Worm (Caenorhabditis elegans): ENCODE measurements around the gene lgc-29.

The lgc-29 gene

DNA sequence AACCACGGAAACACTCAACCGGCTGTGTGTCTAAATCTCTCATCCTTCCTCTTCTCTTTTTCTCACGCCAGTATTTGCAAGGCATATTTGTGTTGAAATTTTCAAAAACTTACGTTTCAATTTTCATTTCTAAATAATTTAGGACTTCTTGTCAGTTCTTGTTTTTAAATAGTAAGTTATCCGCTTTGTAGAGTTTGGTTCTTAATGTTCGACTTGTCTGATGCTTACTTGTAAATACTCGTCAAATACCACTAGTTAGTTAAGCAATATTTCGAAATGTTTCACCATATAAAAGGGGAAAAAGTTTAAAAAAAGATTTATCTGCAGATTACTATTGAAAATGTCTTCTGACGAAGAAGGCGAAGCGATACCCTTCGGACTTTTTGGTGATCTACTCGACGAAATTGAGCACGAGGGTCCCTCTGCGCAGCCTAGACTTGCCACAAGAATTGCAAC is 25.7 kb downstream of the lgc-29 start, which contains the start of gene Y45G5AM.3:
Gene Y45G5AM.3, plus strand, starts transcription at position 51 of the 456 bp plus-strand sequence.
- TF ChIP-seq elt-2 (tag; optimal IDR thresholded peaks at IDR 0.05) (no peak), sox-4 (tag; optimal IDR thresholded peaks at IDR 0.05) (no peak), mec-3 (tag; optimal IDR thresholded peaks at IDR 0.05; ENCODE audit: borderline replicate concordance) (no peak), unc-86 (tag; optimal IDR thresholded peaks at IDR 0.05) (no peak), pax-1 (tag; optimal IDR thresholded peaks at IDR 0.05) (no peak), fkh-10 (GFP tag; optimal IDR thresholded peaks at IDR 0.05) (no peak), K02D7.2 (tag; optimal IDR thresholded peaks at IDR 0.05) (no peak), ceh-14 (tag; optimal IDR thresholded peaks at IDR 0.05) (no peak), zip-5 (tag; optimal IDR thresholded peaks at IDR 0.05) (no peak), Y22D7AL.16 (tag; optimal IDR thresholded peaks at IDR 0.05) (no peak), ceh-22 (tag; optimal IDR thresholded peaks at IDR 0.05) (no peak), F13H6.1 (tag; optimal IDR thresholded peaks at IDR 0.05) (no peak), ceh-24 (tag; optimal IDR thresholded peaks at IDR 0.05) (no peak), dmd-4 (tag; optimal IDR thresholded peaks at IDR 0.05; ENCODE audit: borderline replicate concordance) (no peak), elt-4 (tag; optimal IDR thresholded peaks at IDR 0.05) (no peak), lim-6 (tag; optimal IDR thresholded peaks at IDR 0.05) (no peak), hlh-15 (tag; optimal IDR thresholded peaks at IDR 0.05) (no peak), ref-2 (tag; optimal IDR thresholded peaks at IDR 0.05) (no peak), tbx-7 (tag; optimal IDR thresholded peaks at IDR 0.05) (no peak), unc-42 (tag; optimal IDR thresholded peaks at IDR 0.05) (no peak)

DNA sequence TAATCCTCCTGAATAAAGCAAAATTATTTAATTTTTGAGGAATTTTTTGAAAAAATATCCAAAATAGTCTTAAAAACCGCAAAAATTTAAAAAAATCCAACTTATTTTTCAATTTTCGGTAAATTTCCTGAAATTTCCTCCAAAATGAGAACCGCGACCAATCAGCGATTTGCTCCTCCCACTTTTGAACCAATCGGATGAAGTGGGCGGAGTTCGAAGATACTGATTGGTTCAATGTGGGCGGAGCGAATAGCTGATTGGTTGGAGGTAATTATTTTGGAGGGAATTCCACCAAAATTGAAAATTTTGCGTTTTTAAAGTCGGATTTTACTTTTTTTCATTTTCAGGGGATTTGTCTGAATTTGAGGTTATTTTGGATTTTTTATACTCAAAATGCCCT is 29.3 kb downstream of the lgc-29 start:
- TF ChIP-seq ceh-22 (tag; optimal IDR thresholded peaks at IDR 0.05) = no peak
- peak; percentile 97 for TF ChIP-seq nfya-1 (tag; optimal IDR thresholded peaks at IDR 0.05)
- TF ChIP-seq ceh-14 (tag; optimal IDR thresholded peaks at IDR 0.05) = no peak

DNA sequence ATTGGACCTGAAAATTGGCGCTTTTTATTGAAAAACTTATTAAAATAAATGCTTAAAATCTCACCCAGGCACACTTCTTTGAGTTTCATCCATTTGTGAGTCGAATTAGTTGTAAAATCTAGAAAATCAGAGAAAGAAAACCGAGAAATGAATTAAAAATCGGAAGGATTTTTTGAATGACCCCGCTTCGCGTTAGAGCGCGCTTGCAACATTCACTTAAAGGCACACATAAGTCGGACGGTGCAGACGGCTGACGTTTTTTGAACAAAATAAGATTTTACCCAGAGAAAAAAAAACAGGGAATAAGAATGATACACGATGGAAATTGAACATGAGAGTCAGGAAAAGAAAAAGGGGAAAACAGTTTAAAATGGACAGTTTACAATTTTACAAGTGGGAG is 30.9 kb downstream of the lgc-29 start:
- TF ChIP-seq nfya-1 (tag; optimal IDR thresholded peaks at IDR 0.05) = peak; percentile 2
- TF ChIP-seq ceh-24 (tag; optimal IDR thresholded peaks at IDR 0.05) = no peak

DNA sequence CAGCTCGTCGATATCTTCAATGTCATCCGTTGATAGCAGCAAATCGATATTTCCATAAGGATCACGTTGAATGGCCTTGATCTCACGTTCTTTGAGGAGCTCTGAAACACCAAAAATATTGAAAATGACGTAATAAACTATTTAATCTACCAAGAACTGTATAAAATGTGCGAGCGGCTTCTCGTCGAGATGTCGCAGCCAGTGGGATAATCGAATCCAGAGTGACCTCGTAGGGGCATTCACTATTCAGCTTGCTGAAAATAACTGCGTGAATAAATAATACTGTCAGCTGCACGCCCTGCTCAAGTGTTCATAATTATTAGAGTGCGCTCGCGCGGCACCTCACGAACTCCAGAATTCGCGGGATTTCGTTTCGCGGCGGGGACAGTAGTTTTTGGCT is 31.4 kb downstream of the lgc-29 start, which contains the start of gene Y45G5AM.7:
Gene Y45G5AM.7, minus strand, starts transcription at position 101 of the 400 bp plus-strand sequence.
- TF ChIP-seq gmeb-2 (tag; optimal IDR thresholded peaks at IDR 0.05) = no peak
- no peak for TF ChIP-seq hlh-8 (tag; optimal IDR thresholded peaks at IDR 0.05)
- TF ChIP-seq mec-3 (tag; optimal IDR thresholded peaks at IDR 0.05; ENCODE audit: borderline replicate concordance) = no peak
- TF ChIP-seq ceh-19 (GFP tag; optimal IDR thresholded peaks at IDR 0.05) = no peak
- no peak for TF ChIP-seq sdc-2 (tag; optimal IDR thresholded peaks at IDR 0.05)
- no peak for TF ChIP-seq elt-2 (tag; optimal IDR thresholded peaks at IDR 0.05)
- no peak for TF ChIP-seq ceh-22 (tag; optimal IDR thresholded peaks at IDR 0.05)
- TF ChIP-seq ets-4 (tag; optimal IDR thresholded peaks at IDR 0.05) = no peak
- no peak for TF ChIP-seq ztf-16 (tag; optimal IDR thresholded peaks at IDR 0.05)
- no peak for TF ChIP-seq fkh-6 (tag; optimal IDR thresholded peaks at IDR 0.05)
- no peak for TF ChIP-seq nhr-11 (tag; optimal IDR thresholded peaks at IDR 0.05)
- TF ChIP-seq rnt-1 (tag; optimal IDR thresholded peaks at IDR 0.05) = no peak
- TF ChIP-seq ceh-18 (tag; optimal IDR thresholded peaks at IDR 0.05) = no peak
- no peak for TF ChIP-seq lim-6 (tag; optimal IDR thresholded peaks at IDR 0.05)
- TF ChIP-seq unc-3 (GFP tag; conservative IDR thresholded peaks at IDR 0.05) = no peak
- no peak for TF ChIP-seq unc-3 (tag; optimal IDR thresholded peaks at IDR 0.05)
- TF ChIP-seq ceh-9 (tag; optimal IDR thresholded peaks at IDR 0.05) = no peak
- no peak for TF ChIP-seq lin-11 (tag; optimal IDR thresholded peaks at IDR 0.05)

DNA sequence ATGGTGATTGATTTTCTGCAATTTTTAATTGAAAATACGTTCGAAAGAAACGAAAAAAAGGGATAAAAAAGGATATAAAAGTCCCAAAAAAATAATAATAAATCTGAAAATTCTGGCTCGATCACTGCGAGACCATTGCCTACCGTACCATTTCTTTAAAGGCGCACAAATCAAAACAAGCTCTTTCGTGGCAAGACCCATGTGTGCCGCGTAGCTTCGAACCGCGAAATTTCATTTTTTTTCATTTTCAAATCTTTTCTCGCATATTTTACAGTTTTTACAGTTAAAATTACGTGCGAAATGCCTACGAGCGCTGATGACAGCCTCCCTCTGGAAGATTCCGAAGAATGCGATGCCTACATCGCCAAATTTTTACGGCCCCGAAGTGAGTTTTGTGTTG is 36.8 kb downstream of the lgc-29 start, which contains the start of the genes coh-4 and pid-5:
Gene coh-4, minus strand, starts transcription at position 17 of the 400 bp plus-strand sequence.
Gene pid-5, plus strand, starts transcription at position 259 of the 400 bp plus-strand sequence.
- TF ChIP-seq tbx-7 (tag; optimal IDR thresholded peaks at IDR 0.05) (no peak), pha-2 (tag; optimal IDR thresholded peaks at IDR 0.05) (no peak), fkh-6 (tag; optimal IDR thresholded peaks at IDR 0.05) (no peak), nhr-11 (tag; optimal IDR thresholded peaks at IDR 0.05) (no peak)
